Fruit fly (Drosophila melanogaster) whole organism, embryonic: ENCODE results near the gene Pde11.

Experiments used
- Antp ChIP-seq: fragments of 200-800 bp; sonication (Bioruptor generic); optimal IDR thresholded peaks from 3 replicates; lab custom pipeline; 2016; ENCODE audit warnings: missing biosample characterization, missing genetic modification characterization
- CG10462 ChIP-seq: fragments of 200-800 bp; sonication (Bioruptor generic); optimal IDR thresholded peaks from 2 replicates; lab custom pipeline; 2016; ENCODE audit warnings: missing biosample characterization, missing genetic modification characterization
- CG10979 ChIP-seq: fragments of 200-800 bp; sonication (Bioruptor generic); optimal IDR thresholded peaks from 2 replicates; lab custom pipeline; 2018; ENCODE audit warnings: missing biosample characterization, mild to moderate bottlenecking, missing genetic modification characterization, moderate library complexity
- CG11398 ChIP-seq: fragments of 200-800 bp; sonication (Bioruptor generic); optimal IDR thresholded peaks from 2 replicates; lab custom pipeline; 2016; ENCODE audit warnings: missing biosample characterization, missing genetic modification characterization
- CG11456 ChIP-seq: fragments of 200-800 bp; sonication (Bioruptor generic); IDR thresholded peaks from 3 replicates; pipeline ENCODE4 v1.3.6; 2022; ENCODE audit warnings: missing biosample characterization, missing genetic modification characterization
- CG13775 ChIP-seq: fragments of 200-800 bp; sonication (Bioruptor generic); optimal IDR thresholded peaks from 3 replicates; lab custom pipeline; 2017; ENCODE audit warnings: missing biosample characterization, mild to moderate bottlenecking, missing genetic modification characterization
- CG14441 ChIP-seq: fragments of 200-800 bp; sonication (Bioruptor generic); IDR thresholded peaks from 2 replicates; pipeline ENCODE4 v1.3.6; 2022; ENCODE audit warnings: missing biosample characterization, missing genetic modification characterization
- CG14965 ChIP-seq: fragments of 200-800 bp; sonication (Bioruptor generic); optimal IDR thresholded peaks from 2 replicates; lab custom pipeline; 2016; ENCODE audit warnings: missing biosample characterization, missing genetic modification characterization, borderline replicate concordance
- CG15011 ChIP-seq: fragments of 200-800 bp; sonication (Bioruptor generic); optimal IDR thresholded peaks from 3 replicates; lab custom pipeline; 2018; ENCODE audit warnings: missing biosample characterization, mild to moderate bottlenecking, missing genetic modification characterization
- CG2889 ChIP-seq: fragments of 200-800 bp; sonication (Bioruptor generic); IDR thresholded peaks from 3 replicates; pipeline ENCODE4 v1.3.6; 2022; ENCODE audit warnings: missing biosample characterization, missing genetic modification characterization
- CG30403 ChIP-seq: fragments of 200-800 bp; sonication (Bioruptor generic); optimal IDR thresholded peaks from 3 replicates; lab custom pipeline; 2016; ENCODE audit warnings: missing biosample characterization, missing genetic modification characterization
- CG3065 ChIP-seq: fragments of 200-800 bp; sonication (Bioruptor generic); optimal IDR thresholded peaks from 2 replicates; lab custom pipeline; 2016; ENCODE audit warnings: missing biosample characterization, missing genetic modification characterization
- CG31388 ChIP-seq: fragments of 200-800 bp; sonication (Bioruptor generic); optimal IDR thresholded peaks from 2 replicates; lab custom pipeline; 2016; ENCODE audit warnings: missing biosample characterization, missing genetic modification characterization
- CG31441 ChIP-seq: fragments of 200-800 bp; sonication (Bioruptor generic); IDR thresholded peaks from 2 replicates; pipeline ENCODE4 v1.3.6; 2022; ENCODE audit warnings: missing biosample characterization, missing genetic modification characterization
- CG3281 ChIP-seq: fragments of 200-800 bp; sonication (Bioruptor generic); optimal IDR thresholded peaks from 3 replicates; lab custom pipeline; 2017; ENCODE audit warnings: missing biosample characterization, mild to moderate bottlenecking, missing genetic modification characterization
- CG42726 ChIP-seq: fragments of 200-800 bp; sonication (Bioruptor generic); IDR thresholded peaks from 2 replicates; pipeline ENCODE4 v1.3.6; 2022; ENCODE audit warnings: missing biosample characterization, missing genetic modification characterization; ENCODE audit not compliant: partially characterized antibody
- CG4707 ChIP-seq: fragments of 200-800 bp; sonication (Bioruptor generic); optimal IDR thresholded peaks from 2 replicates; lab custom pipeline; 2018; ENCODE audit warnings: missing biosample characterization, mild to moderate bottlenecking, missing genetic modification characterization, moderate library complexity
- CG5180 ChIP-seq: fragments of 200-800 bp; sonication (Bioruptor generic); optimal IDR thresholded peaks from 3 replicates; lab custom pipeline; 2017; ENCODE audit warnings: missing biosample characterization, missing genetic modification characterization, mild to moderate bottlenecking, moderate library complexity, missing genetic modification reagents
- CG9215 ChIP-seq: fragments of 200-800 bp; sonication (Bioruptor generic); IDR thresholded peaks from 2 replicates; pipeline ENCODE4 v1.3.6; 2022; ENCODE audit warnings: missing biosample characterization, missing genetic modification characterization
- CG9609 ChIP-seq: fragments of 200-800 bp; sonication (Bioruptor generic); optimal IDR thresholded peaks from 3 replicates; lab custom pipeline; 2016; ENCODE audit warnings: missing biosample characterization, missing genetic modification characterization
- D ChIP-seq, 2 experiments: fragments of 200-800 bp in 1 of 2; fragments of >200 bp in 1 of 2; sonication (Bioruptor generic) in 1 of 2; optimal IDR thresholded peaks; 2 replicates in 1 of 2; 3 replicates in 1 of 2; lab custom pipeline; 2017; ENCODE audit warnings: mild to moderate bottlenecking in 1 of 2, missing biosample characterization in 1 of 2, missing genetic modification characterization in 1 of 2, missing genetic modification reagents in 1 of 2
- Hr3 ChIP-seq: fragments of 200-800 bp; sonication (Bioruptor generic); optimal IDR thresholded peaks from 3 replicates; lab custom pipeline; 2016; ENCODE audit warnings: missing biosample characterization, missing genetic modification characterization
- NK7.1 ChIP-seq: fragments of 200-800 bp; sonication (Bioruptor generic); optimal IDR thresholded peaks from 3 replicates; lab custom pipeline; 2016; ENCODE audit warnings: missing biosample characterization, missing genetic modification characterization
- Ravus ChIP-seq: fragments of 200-800 bp; sonication (Bioruptor generic); IDR thresholded peaks from 2 replicates; pipeline ENCODE4 v1.3.6; 2022; ENCODE audit warnings: missing biosample characterization, missing genetic modification characterization
- ato ChIP-seq: fragments of 200-800 bp; sonication (Bioruptor generic); IDR thresholded peaks from 2 replicates; pipeline ENCODE4 v1.3.6; 2022; ENCODE audit warnings: missing biosample characterization, missing genetic modification characterization; ENCODE audit not compliant: partially characterized antibody
- bcd ChIP-seq: fragments of 200-800 bp; sonication (Bioruptor generic); optimal IDR thresholded peaks from 2 replicates; lab custom pipeline; 2017; ENCODE audit warnings: missing biosample characterization, mild to moderate bottlenecking, missing genetic modification characterization
- bsh ChIP-seq, 2 experiments: fragments of 200-800 bp; sonication (Bioruptor generic); optimal IDR thresholded peaks; 2 replicates each; lab custom pipeline; 2017 to 2018; ENCODE audit warnings: mild to moderate bottlenecking in 2 of 2, missing biosample characterization in 2 of 2, missing genetic modification characterization in 2 of 2, moderate library complexity in 1 of 2
- cas ChIP-seq: fragments of 200-800 bp; sonication (Bioruptor generic); IDR thresholded peaks from 2 replicates; pipeline ENCODE4 v1.3.6; 2022; ENCODE audit warnings: missing biosample characterization, missing genetic modification characterization
- cato ChIP-seq: fragments of 200-800 bp; sonication (Bioruptor generic); optimal IDR thresholded peaks from 2 replicates; lab custom pipeline; 2016; ENCODE audit warnings: missing biosample characterization, missing genetic modification characterization, borderline replicate concordance
- crc ChIP-seq: fragments of 200-800 bp; sonication (Bioruptor generic); optimal IDR thresholded peaks from 2 replicates; lab custom pipeline; 2016; ENCODE audit warnings: missing biosample characterization, missing genetic modification characterization
- dati ChIP-seq: fragments of 200-800 bp; sonication (Bioruptor generic); IDR thresholded peaks from 2 replicates; pipeline ENCODE4 v1.3.6; 2022; ENCODE audit warnings: missing biosample characterization, missing genetic modification characterization
- dm ChIP-seq: fragments of 200-800 bp; sonication (Bioruptor generic); optimal IDR thresholded peaks from 3 replicates; lab custom pipeline; 2016; ENCODE audit warnings: missing biosample characterization, missing genetic modification characterization
- dysf ChIP-seq: fragments of 200-800 bp; sonication (Bioruptor generic); IDR thresholded peaks from 3 replicates; pipeline ENCODE4 v1.3.6; 2022; ENCODE audit warnings: missing biosample characterization, missing genetic modification characterization
- ems ChIP-seq: fragments of 200-800 bp; sonication (Bioruptor generic); optimal IDR thresholded peaks from 3 replicates; lab custom pipeline; 2016; ENCODE audit warnings: missing biosample characterization, missing genetic modification characterization
- eyg ChIP-seq: fragments of 200-800 bp; sonication (Bioruptor generic); optimal IDR thresholded peaks from 3 replicates; lab custom pipeline; 2016; ENCODE audit warnings: missing biosample characterization, missing genetic modification characterization
- gem ChIP-seq: fragments of 200-800 bp; sonication (Bioruptor generic); optimal IDR thresholded peaks from 2 replicates; lab custom pipeline; 2019; ENCODE audit warnings: missing biosample characterization, mild to moderate bottlenecking, missing genetic modification characterization, moderate library complexity
- ham ChIP-seq: fragments of 200-800 bp; sonication (Bioruptor generic); IDR thresholded peaks from 2 replicates; pipeline ENCODE4 v1.3.6; 2022; ENCODE audit warnings: missing biosample characterization, missing genetic modification characterization
- ind ChIP-seq: fragments of 200-800 bp; sonication (Bioruptor generic); optimal IDR thresholded peaks from 3 replicates; lab custom pipeline; 2016; ENCODE audit warnings: missing biosample characterization, missing genetic modification characterization
- jing ChIP-seq: fragments of 200-800 bp; sonication (Bioruptor generic); optimal IDR thresholded peaks from 2 replicates; lab custom pipeline; 2018; ENCODE audit warnings: missing biosample characterization, mild to moderate bottlenecking, missing genetic modification characterization
- kay ChIP-seq: fragments of 200-800 bp; sonication (Bioruptor generic); optimal IDR thresholded peaks from 2 replicates; lab custom pipeline; 2016; ENCODE audit warnings: missing biosample characterization, missing genetic modification characterization
- lab ChIP-seq: fragments of 200-800 bp; sonication (Bioruptor generic); optimal IDR thresholded peaks from 3 replicates; lab custom pipeline; 2017; ENCODE audit warnings: missing biosample characterization, missing genetic modification characterization, mild to moderate bottlenecking, moderate library complexity, missing genetic modification reagents
- mam ChIP-seq: fragments of 200-800 bp; sonication (Bioruptor generic); optimal IDR thresholded peaks from 3 replicates; lab custom pipeline; 2016; ENCODE audit warnings: missing biosample characterization, missing genetic modification characterization
- odd ChIP-seq: fragments of 200-800 bp; sonication (Bioruptor generic); optimal IDR thresholded peaks from 2 replicates; lab custom pipeline; 2017; ENCODE audit warnings: missing biosample characterization, mild to moderate bottlenecking, missing genetic modification characterization
- pho ChIP-seq: fragments of 200-800 bp; sonication (Bioruptor generic); optimal IDR thresholded peaks from 2 replicates; lab custom pipeline; 2016; ENCODE audit warnings: missing biosample characterization, missing genetic modification characterization
- sd ChIP-seq: fragments of 200-800 bp; sonication (Bioruptor generic); optimal IDR thresholded peaks from 3 replicates; lab custom pipeline; 2018; ENCODE audit warnings: missing biosample characterization, mild to moderate bottlenecking, missing genetic modification characterization, moderate library complexity
- sisA ChIP-seq: fragments of 200-800 bp; sonication (Bioruptor generic); IDR thresholded peaks from 2 replicates; pipeline ENCODE4 v1.3.6; 2022; ENCODE audit warnings: missing biosample characterization, missing genetic modification characterization
- stc ChIP-seq: fragments of 200-800 bp; sonication (Bioruptor generic); IDR thresholded peaks from 2 replicates; pipeline ENCODE4 v1.3.6; 2022; ENCODE audit warnings: missing biosample characterization, missing genetic modification characterization
- tap ChIP-seq: fragments of 200-800 bp; optimal IDR thresholded peaks from 3 replicates; lab custom pipeline; 2019; ENCODE audit warnings: missing biosample characterization, mild to moderate bottlenecking, missing genetic modification characterization, moderate library complexity
- z ChIP-seq: fragments of 200-800 bp; sonication (Bioruptor generic); IDR thresholded peaks from 3 replicates; pipeline ENCODE4 v1.3.6; 2022; ENCODE audit warnings: missing biosample characterization, missing genetic modification characterization

The Pde11 gene

dm6 chr2L:18590100-18590941, at the start of gene Pde11, which contains the start of gene CG15160 (continued):
- TF ChIP-seq bcd (GFP tag; lab: Kevin White, UChicago): no peak
- peak; percentile 47; the same call in 1 of the 2 replicates for TF ChIP-seq CG9215 (GFP tag; lab: Robert Waterston, UW)
- peak; percentile 56 for TF ChIP-seq dm (GFP tag; lab: Kevin White, UChicago)
- TF ChIP-seq lab (GFP tag; lab: Kevin White, UChicago): peak; percentile 53
- no peak for TF ChIP-seq CG15011 (GFP tag; lab: Kevin White, UChicago)
- TF ChIP-seq CG14965 (GFP tag; lab: Kevin White, UChicago): no peak
- TF ChIP-seq cato (GFP tag; lab: Kevin White, UChicago): no peak
- TF ChIP-seq CG14441 (GFP tag; lab: Robert Waterston, UW): no peak; the same call in 1 of the 2 replicates
- no peak for TF ChIP-seq crc (GFP tag; lab: Kevin White, UChicago)
- TF ChIP-seq ind (GFP tag; lab: Kevin White, UChicago): peak; percentile 21
- no peak for TF ChIP-seq D (optimal IDR thresholded peaks at IDR 0.05; lab: Kevin White, UChicago)
- no peak for TF ChIP-seq D (GFP tag; optimal IDR thresholded peaks at IDR 0.05; lab: Kevin White, UChicago)
- no peak for TF ChIP-seq CG3281
- no peak for TF ChIP-seq CG2889
- peak; percentile 44 for TF ChIP-seq CG13775
- no peak for TF ChIP-seq tap
- TF ChIP-seq dati (GFP tag; lab: Robert Waterston, UW): no peak
- no peak for TF ChIP-seq odd
- TF ChIP-seq ems (GFP tag; lab: Kevin White, UChicago): peak; percentile 19
- no peak for TF ChIP-seq bsh (GFP tag; optimal IDR thresholded peaks at IDR 0.05; lab: Kevin White, UChicago)
- TF ChIP-seq CG3065 (GFP tag; lab: Kevin White, UChicago): peak; percentile 16
- TF ChIP-seq CG42726: peak; percentile 99
- TF ChIP-seq CG10979 (tag; lab: Kevin White, UChicago): no peak
- TF ChIP-seq gem (tag; lab: Kevin White, UChicago): no peak
- TF ChIP-seq CG9609: no peak
- TF ChIP-seq ham (GFP tag; lab: Robert Waterston, UW): no peak
- peak; percentile 40 for TF ChIP-seq CG30403 (GFP tag; lab: Kevin White, UChicago)
- peak; percentile 15; the same call in 1 of the 2 replicates for TF ChIP-seq stc (GFP tag; lab: Robert Waterston, UW)
- TF ChIP-seq CG11398 (GFP tag; lab: Kevin White, UChicago): no peak
- no peak for TF ChIP-seq CG10462 (GFP tag; lab: Kevin White, UChicago)
- peak; percentile 56 for TF ChIP-seq pho (GFP tag; lab: Kevin White, UChicago)
- no peak for TF ChIP-seq sisA (GFP tag; lab: Robert Waterston, UW)
- TF ChIP-seq NK7.1: peak; percentile 45
- TF ChIP-seq z (GFP tag; lab: Robert Waterston, UW): no peak
- TF ChIP-seq sd (tag; lab: Kevin White, UChicago): no peak
- peak; percentile 98 for TF ChIP-seq ato
- peak; percentile 24 for TF ChIP-seq Hr3 (GFP tag; lab: Kevin White, UChicago)
- no peak for TF ChIP-seq Antp (GFP tag; lab: Kevin White, UChicago)
- no peak for TF ChIP-seq CG31441
- no peak for TF ChIP-seq kay (GFP tag; lab: Kevin White, UChicago)
- no peak for TF ChIP-seq CG31388 (GFP tag; lab: Kevin White, UChicago)
- no peak for TF ChIP-seq cas (GFP tag; lab: Robert Waterston, UW)
- TF ChIP-seq mam: peak; percentile 50
- TF ChIP-seq jing (GFP tag; lab: Kevin White, UChicago): no peak
- TF ChIP-seq eyg (GFP tag; lab: Kevin White, UChicago): no peak
- 0 out of 3 replicates have a peak, but pooled peaks have one; percentile 24 for TF ChIP-seq dysf
- TF ChIP-seq CG5180 (GFP tag; lab: Kevin White, UChicago): peak; percentile 91
- TF ChIP-seq CG4707 (GFP tag; lab: Kevin White, UChicago): no peak
- peak; percentile 73; the same call in 2 of the 3 replicates for TF ChIP-seq CG11456 (GFP tag; lab: Robert Waterston, UW)
- no peak for TF ChIP-seq Ravus (GFP tag; lab: Robert Waterston, UW)
